Fruit fly (Drosophila melanogaster) S2 (cell line): ENCODE measurements around the gene Sfp93F.

Source experiments
- CG8478 ChIP-seq: fragments of >200 bp; optimal IDR thresholded peaks from 2 replicates; lab custom pipeline; 2018
- CTCF ChIP-seq, 2 experiments: fragments of >200 bp; optimal IDR thresholded peaks; 2 replicates each; lab custom pipeline; 2018

The Sfp93F gene

dm6 chr3R:21740766-21741350, 4.8 kb upstream of the Sfp93F start:
- TF ChIP-seq CTCF (optimal IDR thresholded peaks at IDR 0.05; lab: Kevin White, UChicago) (no peak), CG8478 (no peak)

DNA sequence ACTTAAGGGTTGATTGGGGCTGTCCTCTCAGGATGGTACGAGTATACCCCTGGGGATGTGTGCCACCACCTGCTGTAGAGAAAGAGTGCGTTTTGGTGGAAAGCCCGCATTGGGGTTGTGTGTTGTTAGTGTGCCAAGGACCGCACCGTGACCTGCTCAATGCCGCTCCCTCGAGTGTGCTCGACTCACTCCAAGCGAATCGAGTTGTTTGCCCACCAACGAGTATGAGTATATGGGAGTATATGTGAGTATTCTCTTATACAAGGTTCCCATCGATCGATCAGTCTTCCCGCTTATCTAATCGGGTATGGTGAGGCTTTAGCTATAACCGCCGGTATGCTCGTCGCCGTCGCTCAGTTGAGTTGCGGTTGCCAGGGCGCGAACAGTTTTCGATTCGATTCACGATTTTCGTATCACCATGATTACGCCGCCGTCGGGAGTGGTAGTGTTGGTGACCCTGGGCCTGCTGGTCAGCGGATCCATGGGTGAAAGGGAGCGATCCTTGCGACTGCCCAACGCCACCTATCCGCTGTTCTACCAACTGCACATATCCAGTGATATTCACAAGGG, 3.7 kb upstream of the Sfp93F start, which contains the start of gene CG5849:
TSS of gene CG5849 (plus strand) at position 356 of the 570 bp plus-strand sequence.
- TF ChIP-seq CG8478 (no peak), CTCF (optimal IDR thresholded peaks at IDR 0.05; lab: Kevin White, UChicago) (no peak)

DNA sequence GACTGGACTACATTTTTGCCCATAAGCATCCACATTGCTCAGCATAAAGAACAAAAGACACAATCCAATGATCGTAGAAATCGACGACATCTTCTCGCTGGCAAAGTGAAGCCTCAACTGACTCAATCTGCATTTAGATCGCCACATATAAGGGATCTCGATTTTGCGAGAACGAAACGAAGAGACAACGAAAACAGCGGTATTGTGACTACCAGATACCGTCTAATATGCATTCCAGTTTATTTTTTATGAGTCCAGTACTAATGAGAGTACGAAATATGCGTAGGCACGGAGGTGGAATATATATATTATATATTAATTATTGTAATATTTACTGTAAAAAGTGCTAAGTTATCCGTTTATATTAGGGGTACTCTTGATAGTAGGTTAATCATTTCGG, 2.9 kb upstream of the Sfp93F start, which contains the start of gene CG34034:
TSS of gene CG34034 (minus strand) at position 101 of the 400 bp plus-strand sequence.
- TF ChIP-seq CG8478 (no peak), CTCF (optimal IDR thresholded peaks at IDR 0.05; lab: Kevin White, UChicago) (no peak)

DNA sequence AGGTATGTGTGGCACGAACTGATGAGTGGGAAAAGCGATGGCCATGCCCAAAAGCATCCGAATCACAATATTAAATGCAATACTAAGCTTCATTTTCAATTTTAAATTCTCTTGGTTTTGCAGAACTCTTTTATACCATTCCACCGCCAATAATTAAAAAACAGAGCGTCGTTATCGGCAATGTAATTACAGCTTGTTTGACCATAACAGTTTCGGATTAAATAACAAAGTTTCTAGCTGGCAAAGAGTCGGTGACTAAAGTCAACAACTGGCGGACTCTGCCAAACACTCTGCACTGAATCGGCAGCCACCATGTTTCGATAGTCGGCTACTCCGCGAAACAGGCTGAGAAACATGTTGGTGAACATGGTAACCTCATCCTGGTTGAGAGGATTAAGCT, 1.2 kb upstream of the Sfp93F start, which contains the start of gene CG42870:
TSS of gene CG42870 (minus strand) at position 101 of the 400 bp plus-strand sequence.
- no peak for TF ChIP-seq CTCF (optimal IDR thresholded peaks at IDR 0.05; lab: Kevin White, UChicago)
- no peak for TF ChIP-seq CG8478

DNA sequence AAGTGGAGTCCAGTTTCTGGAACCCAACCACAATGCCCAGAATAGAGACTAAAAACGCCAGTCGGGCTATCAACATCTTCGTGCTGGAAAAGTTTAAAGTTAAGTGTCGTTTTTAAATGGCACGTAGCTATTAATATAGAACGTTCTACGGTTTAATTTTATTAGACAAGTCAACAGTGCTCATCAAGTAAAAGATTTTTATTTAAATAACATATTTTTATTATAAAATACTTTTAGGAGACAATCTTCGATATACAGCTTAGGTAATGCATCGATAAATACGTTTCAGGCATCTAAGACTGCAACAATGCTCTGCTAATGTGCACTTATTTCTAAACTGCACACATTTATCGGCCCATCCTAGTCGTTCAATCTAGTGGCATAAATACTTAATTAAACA, 653 bp upstream of the Sfp93F start, which contains the start of gene CG42869:
TSS of gene CG42869 (minus strand) at position 101 of the 400 bp plus-strand sequence.
- TF ChIP-seq CTCF (optimal IDR thresholded peaks at IDR 0.05; lab: Kevin White, UChicago) (no peak), CG8478 (no peak)

DNA sequence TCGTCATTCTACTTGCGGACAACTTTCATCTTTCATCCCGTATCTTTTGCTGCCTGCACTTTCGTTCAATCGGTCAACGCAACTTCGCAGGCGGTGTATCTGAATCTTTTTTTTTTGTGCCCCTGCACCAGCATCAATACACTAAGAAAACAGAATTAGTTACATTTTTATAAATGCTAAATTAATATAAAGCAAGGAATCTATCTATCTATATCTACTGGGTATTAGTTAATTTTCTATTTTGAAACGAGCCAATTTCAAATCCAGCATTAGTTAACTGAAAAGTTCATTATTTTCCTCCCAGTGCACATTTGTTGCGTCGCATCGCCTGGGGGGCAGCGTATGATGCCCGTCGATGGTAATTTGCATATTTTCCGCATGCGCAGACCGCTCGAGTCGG, 3.2 kb downstream of the Sfp93F start:
- TF ChIP-seq CTCF (optimal IDR thresholded peaks at IDR 0.05; lab: Kevin White, UChicago) (no peak), CG8478 (no peak)

DNA sequence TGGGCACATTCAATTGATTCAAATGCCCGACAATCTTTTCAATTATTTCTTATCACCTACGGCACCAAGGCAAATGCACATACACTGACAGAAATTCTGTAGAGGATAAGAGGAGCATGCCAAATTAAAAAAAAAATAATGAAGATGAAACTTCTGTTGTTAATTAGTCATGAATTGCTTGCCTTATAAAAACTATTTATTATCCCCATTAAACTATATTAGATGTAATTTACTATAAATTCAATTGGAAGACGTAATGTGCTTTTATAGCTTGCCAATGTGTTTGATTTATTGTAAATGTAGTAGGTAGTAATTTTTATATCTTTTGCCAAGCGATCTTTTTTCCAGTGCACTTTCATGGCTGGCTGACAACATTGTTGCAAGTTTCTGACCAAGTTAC, 4.4 kb downstream of the Sfp93F start:
- no peak for TF ChIP-seq CG8478
- TF ChIP-seq CTCF (optimal IDR thresholded peaks at IDR 0.05; lab: Kevin White, UChicago), result no peak

dm6 chr3R:21730955-21731354, 5.1 kb downstream of the Sfp93F start:
- no peak for TF ChIP-seq CG8478
- no peak for TF ChIP-seq CTCF (optimal IDR thresholded peaks at IDR 0.05; lab: Kevin White, UChicago)

DNA sequence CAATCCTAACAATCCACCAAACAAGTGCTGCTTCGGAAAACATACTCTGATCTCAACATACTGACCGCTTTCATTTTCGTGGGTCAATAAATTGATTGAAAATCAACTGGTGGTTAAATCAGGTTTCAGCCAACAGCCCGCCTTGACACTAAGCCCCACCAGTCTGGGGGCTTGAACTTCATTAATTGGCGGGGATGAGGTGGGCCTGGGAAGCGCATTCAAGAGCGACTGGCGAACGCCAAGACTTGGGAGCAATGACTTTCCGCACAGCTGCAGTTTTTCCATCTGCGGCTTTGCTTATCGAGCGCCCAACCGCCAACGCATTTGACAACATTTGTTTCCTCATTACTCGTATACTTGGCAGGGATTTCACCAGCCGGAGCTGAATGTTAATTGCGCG, 9.5 kb downstream of the Sfp93F start:
- TF ChIP-seq CTCF (optimal IDR thresholded peaks at IDR 0.05; lab: Kevin White, UChicago) (no peak), CG8478 (no peak)

- no peak for TF ChIP-seq CG8478
- TF ChIP-seq CTCF (optimal IDR thresholded peaks at IDR 0.05; lab: Kevin White, UChicago), result no peak
These were observed 13.6 kb downstream of the Sfp93F start for dm6 chr3R:21722457-21722856.

dm6 chr3R:21719934-21720431, 16.1 kb downstream of the Sfp93F start:
- TF ChIP-seq CTCF (optimal IDR thresholded peaks at IDR 0.05; lab: Kevin White, UChicago) (no peak), CG8478 (no peak)

- no peak for TF ChIP-seq CTCF (optimal IDR thresholded peaks at IDR 0.05; lab: Kevin White, UChicago)
- TF ChIP-seq CG8478, result no peak
These were observed 16.6 kb downstream of the Sfp93F start, which contains the start of gene CG31176 for dm6 chr3R:21719420-21719933. TSS of gene CG31176 (minus strand) at chr3R:21719660.

DNA sequence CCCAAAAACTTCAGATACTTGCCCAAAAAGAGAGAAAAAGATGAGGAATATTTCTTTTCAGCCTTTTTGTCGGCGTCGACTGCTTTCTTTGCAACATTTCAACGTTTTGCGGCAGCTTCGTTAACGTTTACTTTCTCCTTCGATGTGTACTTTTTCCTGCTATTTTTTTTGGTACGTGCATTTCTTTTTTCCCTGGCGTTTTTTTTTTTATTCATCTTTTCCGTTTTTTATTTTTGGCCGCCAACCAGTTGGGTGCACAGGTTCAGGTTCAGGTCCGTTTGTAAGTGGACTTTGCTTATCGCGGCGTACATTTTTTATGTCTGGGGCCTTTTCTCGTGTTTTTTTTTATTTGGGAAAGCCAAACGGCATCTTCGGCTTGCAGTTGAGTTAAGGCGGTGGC, 31.7 kb downstream of the Sfp93F start:
- TF ChIP-seq CTCF (optimal IDR thresholded peaks at IDR 0.05; lab: Kevin White, UChicago) (no peak), CG8478 (no peak)

DNA sequence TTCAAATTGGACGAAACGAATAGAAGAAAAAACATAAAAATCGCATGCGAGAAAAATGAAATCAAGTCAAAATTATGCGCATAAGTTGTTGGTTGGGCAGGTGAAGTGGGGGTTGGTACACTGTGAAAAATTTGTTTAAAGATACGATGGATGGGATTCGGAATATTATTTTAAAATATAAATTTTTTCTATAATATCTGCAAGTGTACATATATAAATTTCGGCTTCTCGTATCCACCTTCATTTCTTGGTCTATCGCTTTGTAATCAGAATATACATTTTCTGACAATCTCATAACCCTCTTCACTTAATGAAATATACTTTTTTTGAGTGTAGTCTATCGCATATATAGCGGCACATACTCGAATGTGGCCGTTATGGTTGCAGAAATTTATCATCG, 32.8 kb downstream of the Sfp93F start:
- no peak for TF ChIP-seq CTCF (optimal IDR thresholded peaks at IDR 0.05; lab: Kevin White, UChicago)
- TF ChIP-seq CG8478, result no peak

dm6 chr3R:21701529-21701928, 34.6 kb downstream of the Sfp93F start:
- no peak for TF ChIP-seq CTCF (optimal IDR thresholded peaks at IDR 0.05; lab: Kevin White, UChicago)
- no peak for TF ChIP-seq CG8478

DNA sequence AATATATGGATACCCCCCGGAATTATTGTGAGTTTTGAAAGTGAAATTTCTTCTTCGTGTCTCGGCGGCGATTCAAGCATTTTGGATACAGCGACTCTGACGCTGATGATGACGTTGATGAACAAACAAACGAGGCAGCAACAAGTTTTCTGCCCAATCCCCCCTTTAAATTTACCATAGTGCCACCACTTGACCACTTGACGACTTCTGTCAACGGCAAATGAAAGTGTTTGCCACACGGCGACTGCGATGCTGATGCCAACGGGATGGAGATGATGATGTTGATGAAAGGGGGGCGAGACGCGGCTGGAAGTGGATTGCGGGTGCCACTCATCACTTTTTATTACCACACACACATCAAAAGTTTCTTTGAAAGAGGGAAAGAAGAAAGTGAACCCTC, 35.6 kb downstream of the Sfp93F start:
- TF ChIP-seq CTCF (optimal IDR thresholded peaks at IDR 0.05; lab: Kevin White, UChicago), result no peak
- TF ChIP-seq CG8478, result no peak
